Worm (Caenorhabditis elegans): ENCODE measurements around the gene F54F2.14.

Gene F54F2.14

ce11 chrIII:8782080-8782479 lies 9.3 kb upstream of the F54F2.14 start:
- TF ChIP-seq nhr-11 (tag; optimal IDR thresholded peaks at IDR 0.05) (peak; percentile 4), hlh-30 (tag; optimal IDR thresholded peaks at IDR 0.05; ENCODE audit: insufficient read depth) (peak; percentile 52), unc-62 (GFP tag; optimal IDR thresholded peaks at IDR 0.05 in 1 of 2) (peak in 1 of 2 experiments; percentile 93), unc-62 (tag; optimal IDR thresholded peaks at IDR 0.05) (no peak), rbr-2 (tag; optimal IDR thresholded peaks at IDR 0.05) (peak; percentile 1), nhr-25 (tag; optimal IDR thresholded peaks at IDR 0.05; ENCODE audit: borderline replicate concordance, insufficient read depth) (no peak), daf-16 (GFP tag; optimal IDR thresholded peaks at IDR 0.05) (peak in 1 of 2 experiments; percentile 4), daf-16 (tag; optimal IDR thresholded peaks at IDR 0.05) (no peak), unc-39 (tag; optimal IDR thresholded peaks at IDR 0.05) (no peak), dpl-1 (GFP tag; optimal IDR thresholded peaks at IDR 0.05) (peak; percentile 12), dmd-6 (GFP tag; IDR thresholded peaks at IDR 0.05) (0 out of 2 replicates have a peak, but pooled peaks have one; percentile 20), arid-1 (GFP tag; conservative IDR thresholded peaks at IDR 0.05) (no peak), jun-1 (tag; optimal IDR thresholded peaks at IDR 0.05) (no peak), duxl-1 (tag; optimal IDR thresholded peaks at IDR 0.05; ENCODE audit: poor library complexity) (no peak), T26A8.4 (GFP tag; IDR thresholded peaks at IDR 0.05) (no peak), hlh-11 (tag; optimal IDR thresholded peaks at IDR 0.05) (peak; percentile 2), mdl-1 (tag; optimal IDR thresholded peaks at IDR 0.05) (peak in 1 of 2 experiments; percentile 45), daf-8 (GFP tag; IDR thresholded peaks at IDR 0.05) (no peak), nhr-48 (tag; optimal IDR thresholded peaks at IDR 0.05) (no peak), lsy-2 (tag; optimal IDR thresholded peaks at IDR 0.05) (peak in 1 of 2 experiments; percentile 47), egl-43 (GFP tag; IDR thresholded peaks at IDR 0.05) (no peak), nhr-237 (tag; optimal IDR thresholded peaks at IDR 0.05) (no peak), nhr-76 (tag; optimal IDR thresholded peaks at IDR 0.05) (no peak), lin-38 (GFP tag; IDR thresholded peaks at IDR 0.05) (no peak), zip-11 (GFP tag; IDR thresholded peaks at IDR 0.05) (no peak)

DNA sequence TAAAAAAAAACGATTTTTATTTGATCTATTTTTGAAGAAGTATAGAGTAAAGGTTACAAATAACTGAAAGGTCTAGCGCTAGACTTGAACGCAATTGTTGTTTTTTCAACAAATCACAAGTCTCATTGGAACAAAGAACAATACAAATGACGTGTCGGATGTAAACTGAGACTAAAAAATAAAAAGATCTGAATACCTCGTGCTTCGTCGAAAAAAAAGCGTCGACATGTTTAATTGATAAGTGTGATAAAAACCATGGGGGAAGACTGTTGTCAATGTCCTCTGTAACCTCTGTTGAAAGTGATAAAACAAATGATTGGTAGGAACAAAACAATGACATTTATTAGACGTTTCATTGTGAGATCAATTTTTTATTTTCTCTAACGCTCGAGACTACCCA lies 8.6 kb upstream of the F54F2.14 start:
- TF ChIP-seq hif-1 (tag; optimal IDR thresholded peaks at IDR 0.05) (peak in 1 of 2 experiments; percentile 38), php-3 (GFP tag; IDR thresholded peaks at IDR 0.05) (peak; percentile 87), nhr-48 (tag; optimal IDR thresholded peaks at IDR 0.05) (peak; percentile 58), F44E2.7 (GFP tag; IDR thresholded peaks at IDR 0.05) (no peak), fos-1 (tag; optimal IDR thresholded peaks at IDR 0.05) (no peak), mxl-3 (GFP tag; optimal IDR thresholded peaks at IDR 0.05) (peak; percentile 3), daf-16 (GFP tag; optimal IDR thresholded peaks at IDR 0.05) (no peak), daf-16 (tag; optimal IDR thresholded peaks at IDR 0.05) (peak; percentile 83), daf-12 (tag; optimal IDR thresholded peaks at IDR 0.05) (no peak), ZK337.2 (GFP tag; IDR thresholded peaks at IDR 0.05) (no peak), nhr-11 (tag; optimal IDR thresholded peaks at IDR 0.05) (no peak), lsy-2 (tag; optimal IDR thresholded peaks at IDR 0.05) (peak in 1 of 2 experiments; percentile 47), hlh-11 (tag; optimal IDR thresholded peaks at IDR 0.05) (peak; percentile 88), tra-1 (GFP tag; IDR thresholded peaks at IDR 0.05) (0 out of 2 replicates have a peak, but pooled peaks have one; percentile 52), nhr-77 (tag; optimal IDR thresholded peaks at IDR 0.05) (peak; percentile 70), nhr-237 (tag; optimal IDR thresholded peaks at IDR 0.05) (no peak), mdl-1 (tag; optimal IDR thresholded peaks at IDR 0.05) (peak in 1 of 2 experiments; percentile 77), mep-1 (tag; optimal IDR thresholded peaks at IDR 0.05) (peak; percentile 46), D1046.2 (GFP tag; IDR thresholded peaks at IDR 0.05) (no peak), pqm-1 (tag; optimal IDR thresholded peaks at IDR 0.05) (peak; percentile 50), dve-1 (tag; optimal IDR thresholded peaks at IDR 0.05; ENCODE audit: insufficient read depth) (peak; percentile 92), nhr-25 (tag; optimal IDR thresholded peaks at IDR 0.05; ENCODE audit: borderline replicate concordance, insufficient read depth) (peak; percentile 7), T20F7.1 (GFP tag; optimal IDR thresholded peaks at IDR 0.05) (peak; percentile 57), spr-1 (tag; optimal IDR thresholded peaks at IDR 0.05) (no peak), hlh-30 (tag; optimal IDR thresholded peaks at IDR 0.05; ENCODE audit: insufficient read depth) (peak; percentile 91), nhr-28 (tag; optimal IDR thresholded peaks at IDR 0.05) (peak; percentile 78), dmd-6 (GFP tag; IDR thresholded peaks at IDR 0.05) (peak; percentile 96)
